Fruit fly (Drosophila melanogaster): ENCODE results near the gene CG1161.

- TF ChIP-seq pan (optimal IDR thresholded peaks at IDR 0.05): no peak
- no peak for TF ChIP-seq sage (GFP tag; optimal IDR thresholded peaks at IDR 0.05)
- TF ChIP-seq GATAd (GFP tag; optimal IDR thresholded peaks at IDR 0.05): no peak
- TF ChIP-seq h (GFP tag; optimal IDR thresholded peaks at IDR 0.05): no peak
- TF ChIP-seq Abd-B (GFP tag; optimal IDR thresholded peaks at IDR 0.05): no peak
- no peak for TF ChIP-seq HLH106 (tag; optimal IDR thresholded peaks at IDR 0.05)
- no peak for TF ChIP-seq CrebA (GFP tag; optimal IDR thresholded peaks at IDR 0.05; ENCODE audit: borderline replicate concordance)
- TF ChIP-seq tai (GFP tag; optimal IDR thresholded peaks at IDR 0.05): no peak
- no peak for TF ChIP-seq Sp1 (GFP tag; optimal IDR thresholded peaks at IDR 0.05)
- no peak for TF ChIP-seq lola (GFP tag; optimal IDR thresholded peaks at IDR 0.05)
Measured at dm6 chr3R:5403963-5404362, 49.1 kb downstream of the CG1161 start, which contains the start of gene CG2663.
